Fruit fly (Drosophila melanogaster): Measurements from ENCODE around the gene CG10357.

CG10357 gene

DNA sequence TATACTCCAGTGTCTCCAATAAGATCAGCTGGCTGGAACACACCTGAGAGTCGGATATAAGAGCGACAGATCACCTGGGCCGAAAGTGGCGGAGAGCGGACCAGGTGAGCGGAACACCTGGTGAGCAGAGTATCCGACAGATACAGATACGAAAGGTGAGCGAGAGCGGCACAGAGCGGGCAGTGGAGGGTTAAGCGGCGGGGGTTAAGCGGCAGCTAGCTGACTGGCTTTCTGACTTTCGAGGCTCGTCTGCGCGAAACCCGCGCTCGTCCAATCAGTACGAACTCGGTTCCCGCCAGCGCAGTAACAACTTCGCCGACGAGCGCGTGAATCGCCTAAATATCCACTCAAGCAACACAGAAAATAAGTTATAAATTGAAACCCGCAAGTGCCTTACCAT, 10.9 kb downstream of the CG10357 start, which contains the start of gene dar1 (continued):
- TF ChIP-seq ase (GFP tag; IDR thresholded peaks at IDR 0.05) (no peak), CG4707 (GFP tag; optimal IDR thresholded peaks at IDR 0.05) (no peak), Mad (GFP tag; optimal IDR thresholded peaks at IDR 0.05) (no peak), CG17568 (GFP tag; optimal IDR thresholded peaks at IDR 0.05) (no peak), sim (GFP tag; IDR thresholded peaks at IDR 0.05) (0 out of 2 replicates have a peak, but pooled peaks have one; percentile 40), sqz (GFP tag; optimal IDR thresholded peaks at IDR 0.05) (no peak), sisA (GFP tag; IDR thresholded peaks at IDR 0.05) (no peak), CG11695 (GFP tag; IDR thresholded peaks at IDR 0.05) (0 out of 3 replicates have a peak, but pooled peaks have one; percentile 11), emc (GFP tag; optimal IDR thresholded peaks at IDR 0.05) (no peak), CG14710 (tag; optimal IDR thresholded peaks at IDR 0.05) (no peak), pita (GFP tag; optimal IDR thresholded peaks at IDR 0.05) (no peak), CG8359 (GFP tag; optimal IDR thresholded peaks at IDR 0.05; ENCODE audit: borderline replicate concordance) (no peak), CG11398 (GFP tag; optimal IDR thresholded peaks at IDR 0.05) (no peak), CG8089 (GFP tag; optimal IDR thresholded peaks at IDR 0.05) (no peak), CG10565 (GFP tag; optimal IDR thresholded peaks at IDR 0.05) (no peak), ind (GFP tag; optimal IDR thresholded peaks at IDR 0.05) (no peak), ab (GFP tag; optimal IDR thresholded peaks at IDR 0.05) (no peak), CG2129 (GFP tag; IDR thresholded peaks at IDR 0.05; ENCODE audit: partially characterized antibody) (peak; percentile 44; the same call in 1 of the 2 replicates), phol (tag; optimal IDR thresholded peaks at IDR 0.05) (no peak), rib (GFP tag; IDR thresholded peaks at IDR 0.05) (no peak), eyg (GFP tag; optimal IDR thresholded peaks at IDR 0.05) (no peak), chinmo (GFP tag; IDR thresholded peaks at IDR 0.05; ENCODE audit: partially characterized antibody) (peak; percentile 77; the same call in 2 of the 4 replicates), tap (tag; optimal IDR thresholded peaks at IDR 0.05) (no peak), E2f2 (GFP tag; IDR thresholded peaks at IDR 0.05) (no peak), Dip3 (GFP tag; optimal IDR thresholded peaks at IDR 0.05) (no peak), CG10431 (GFP tag; optimal IDR thresholded peaks at IDR 0.05) (no peak), Fer2 (tag; optimal IDR thresholded peaks at IDR 0.05) (no peak), kni (GFP tag; optimal IDR thresholded peaks at IDR 0.05) (peak; percentile 86), CG12236 (GFP tag; optimal IDR thresholded peaks at IDR 0.05) (no peak), chm (GFP tag; IDR thresholded peaks at IDR 0.05) (peak; percentile 53; the same call in 1 of the 2 replicates), crp (GFP tag; optimal IDR thresholded peaks at IDR 0.05) (peak in 1 of 2 experiments; percentile 42), Med (GFP tag) (peak; percentile 70), grau (tag; optimal IDR thresholded peaks at IDR 0.05) (no peak), otp (GFP tag; IDR thresholded peaks at IDR 0.05) (peak; percentile 67; the same call in 2 of the 3 replicates), CG12769 (tag; optimal IDR thresholded peaks at IDR 0.05) (no peak), oc (tag; optimal IDR thresholded peaks at IDR 0.05) (peak; percentile 10), CG8944 (GFP tag; optimal IDR thresholded peaks at IDR 0.05) (no peak), Opbp (GFP tag; IDR thresholded peaks at IDR 0.05; ENCODE audit: partially characterized antibody) (0 out of 3 replicates have a peak, but pooled peaks have one; percentile 54), lilli (GFP tag; optimal IDR thresholded peaks at IDR 0.05) (no peak), insv (GFP tag; optimal IDR thresholded peaks at IDR 0.05) (peak in 1 of 2 experiments; percentile 88), NK7.1 (GFP tag; optimal IDR thresholded peaks at IDR 0.05) (no peak), CG34376 (GFP tag; optimal IDR thresholded peaks at IDR 0.05) (no peak), Lpt (GFP tag; optimal IDR thresholded peaks at IDR 0.05) (no peak), Sin3A (optimal IDR thresholded peaks at IDR 0.05) (no peak), bcd (GFP tag; optimal IDR thresholded peaks at IDR 0.05) (no peak), yki (optimal IDR thresholded peaks at IDR 0.05) (peak; percentile 79), CG4820 (GFP tag; optimal IDR thresholded peaks at IDR 0.05) (no peak), Adf1 (GFP tag; IDR thresholded peaks at IDR 0.05) (peak; percentile 40; the same call in 1 of the 2 replicates), sr (GFP tag; IDR thresholded peaks at IDR 0.05) (peak; percentile 54; the same call in 2 of the 3 replicates), CG10209 (GFP tag; optimal IDR thresholded peaks at IDR 0.05) (no peak), CG14441 (GFP tag; IDR thresholded peaks at IDR 0.05) (0 out of 2 replicates have a peak, but pooled peaks have one; percentile 10), onecut (GFP tag; IDR thresholded peaks at IDR 0.05) (no peak)

Measured in whole organism, embryonic.